Fruit fly (Drosophila melanogaster): Measurements from ENCODE around the gene vls.

The vls gene

DNA sequence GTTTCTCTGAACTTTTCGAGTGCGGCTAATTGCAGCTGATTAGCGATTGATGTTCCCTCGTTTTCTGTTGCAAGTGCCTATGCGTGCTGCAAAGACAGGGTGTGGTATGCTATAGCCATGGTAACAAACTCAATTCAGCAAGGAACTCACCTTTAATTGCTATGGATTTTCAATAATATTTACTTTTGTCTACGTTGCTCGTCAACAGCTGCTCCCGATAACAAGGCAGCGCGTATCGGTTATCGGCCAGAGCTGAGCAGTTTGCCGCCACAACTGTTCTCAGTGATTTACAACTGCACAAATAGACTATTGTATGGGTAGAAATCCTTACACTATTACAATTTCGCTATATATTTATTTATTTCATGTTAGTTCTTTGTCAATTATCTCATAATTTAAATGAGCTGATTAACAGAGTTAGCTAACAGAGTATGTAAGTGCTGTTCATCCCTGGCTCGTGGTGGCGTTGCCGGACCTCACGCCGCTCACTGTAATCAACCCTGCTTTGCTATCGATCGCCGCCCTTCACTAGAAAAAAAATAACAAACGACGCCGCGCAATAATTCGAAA lies 9.8 kb upstream of the vls start, which contains the start of the genes pr and neb (continued):
- no peak for TF ChIP-seq gsb-n (tag; optimal IDR thresholded peaks at IDR 0.05)
- TF ChIP-seq Dll (GFP tag; IDR thresholded peaks at IDR 0.05; ENCODE audit: partially characterized antibody), result peak; percentile 65; the same call in 2 of the 4 replicates
- no peak for TF ChIP-seq dan (GFP tag; IDR thresholded peaks at IDR 0.05)
- TF ChIP-seq CoRest (tag; optimal IDR thresholded peaks at IDR 0.05), result peak; percentile 75
- no peak for TF ChIP-seq h (optimal IDR thresholded peaks at IDR 0.05)
- TF ChIP-seq YL-1 (GFP tag; optimal IDR thresholded peaks at IDR 0.05), result peak; percentile 48
- TF ChIP-seq CG10979 (tag; optimal IDR thresholded peaks at IDR 0.05), result peak; percentile 3
- TF ChIP-seq CG6175 (GFP tag; IDR thresholded peaks at IDR 0.05), result no peak
- no peak for TF ChIP-seq CG31224 (GFP tag; IDR thresholded peaks at IDR 0.05)
- no peak for TF ChIP-seq run (tag; optimal IDR thresholded peaks at IDR 0.05)
- TF ChIP-seq sc (optimal IDR thresholded peaks at IDR 0.05), result no peak
- peak; percentile 27 for TF ChIP-seq sc (GFP tag; optimal IDR thresholded peaks at IDR 0.05)
- TF ChIP-seq CrebB (tag; optimal IDR thresholded peaks at IDR 0.05), result peak; percentile 51
- TF ChIP-seq CG8765 (GFP tag; IDR thresholded peaks at IDR 0.05), result no peak
- 0 out of 2 replicates have a peak, but pooled peaks have one; percentile 15 for TF ChIP-seq bowl (GFP tag; IDR thresholded peaks at IDR 0.05)
- no peak for TF ChIP-seq repo (GFP tag; optimal IDR thresholded peaks at IDR 0.05)
- TF ChIP-seq Trl (optimal IDR thresholded peaks at IDR 0.05), result no peak
- TF ChIP-seq Trl (GFP tag; optimal IDR thresholded peaks at IDR 0.05), result no peak
- TF ChIP-seq Chrac-16 (GFP tag; optimal IDR thresholded peaks at IDR 0.05), result peak; percentile 57
- TF ChIP-seq CG30431 (GFP tag; optimal IDR thresholded peaks at IDR 0.05), result peak; percentile 24
- TF ChIP-seq NK7.1 (GFP tag; optimal IDR thresholded peaks at IDR 0.05), result peak; percentile 16
- no peak for TF ChIP-seq Lpt (GFP tag; optimal IDR thresholded peaks at IDR 0.05)
- TF ChIP-seq eyg (GFP tag; optimal IDR thresholded peaks at IDR 0.05), result no peak
- TF ChIP-seq knrl (GFP tag; IDR thresholded peaks at IDR 0.05; ENCODE audit: partially characterized antibody), result peak; percentile 61
- TF ChIP-seq NC2α (GFP tag; optimal IDR thresholded peaks at IDR 0.05), result no peak
- TF ChIP-seq insv (GFP tag; optimal IDR thresholded peaks at IDR 0.05), result peak in 1 of 2 experiments; percentile 0
- TF ChIP-seq ase (GFP tag; IDR thresholded peaks at IDR 0.05), result 0 out of 3 replicates have a peak, but pooled peaks have one; percentile 25
- no peak for TF ChIP-seq aop (GFP tag; IDR thresholded peaks at IDR 0.05)
- peak; percentile 49 for TF ChIP-seq HLH54F (GFP tag; optimal IDR thresholded peaks at IDR 0.05)
- no peak for TF ChIP-seq ash1 (GFP tag; optimal IDR thresholded peaks at IDR 0.05)
- peak; percentile 13 for TF ChIP-seq gfzf (GFP tag; optimal IDR thresholded peaks at IDR 0.05)
- TF ChIP-seq hth (optimal IDR thresholded peaks at IDR 0.05), result no peak
- peak; percentile 36 for TF ChIP-seq CG12299 (tag; optimal IDR thresholded peaks at IDR 0.05)
- no peak for TF ChIP-seq CG7987 (GFP tag; optimal IDR thresholded peaks at IDR 0.05)
- no peak for TF ChIP-seq CG14965 (GFP tag; optimal IDR thresholded peaks at IDR 0.05; ENCODE audit: borderline replicate concordance)
- TF ChIP-seq CG18599 (GFP tag; optimal IDR thresholded peaks at IDR 0.05), result no peak
- TF ChIP-seq D19A (tag; optimal IDR thresholded peaks at IDR 0.05), result peak; percentile 39
- TF ChIP-seq Jarid2 (GFP tag; optimal IDR thresholded peaks at IDR 0.05), result no peak
- no peak for TF ChIP-seq dati (GFP tag; IDR thresholded peaks at IDR 0.05)
- peak; percentile 64; the same call in 2 of the 3 replicates for TF ChIP-seq ken (GFP tag; IDR thresholded peaks at IDR 0.05)
- TF ChIP-seq CG16863 (GFP tag; optimal IDR thresholded peaks at IDR 0.05), result no peak
- no peak for TF ChIP-seq vfl (GFP tag; optimal IDR thresholded peaks at IDR 0.05)
- TF ChIP-seq pzg (GFP tag; optimal IDR thresholded peaks at IDR 0.05), result peak; percentile 72
- TF ChIP-seq stwl (tag; optimal IDR thresholded peaks at IDR 0.05), result peak; percentile 52
- no peak for TF ChIP-seq Kr (GFP tag; optimal IDR thresholded peaks at IDR 0.05)
- TF ChIP-seq inv (GFP tag; IDR thresholded peaks at IDR 0.05; ENCODE audit: partially characterized antibody), result peak; percentile 35; the same call in 1 of the 2 replicates
- no peak for TF ChIP-seq D19B (GFP tag; optimal IDR thresholded peaks at IDR 0.05)
- TF ChIP-seq br (optimal IDR thresholded peaks at IDR 0.05), result no peak
- peak; percentile 36 for TF ChIP-seq slou (GFP tag; optimal IDR thresholded peaks at IDR 0.05)
- peak; percentile 31 for TF ChIP-seq CG13624 (GFP tag; optimal IDR thresholded peaks at IDR 0.05)
- TF ChIP-seq CG31441 (GFP tag; IDR thresholded peaks at IDR 0.05), result peak; percentile 30; the same call in 1 of the 2 replicates
- TF ChIP-seq z (GFP tag; IDR thresholded peaks at IDR 0.05), result no peak

Data from whole organism, embryonic.